Fruit fly (Drosophila melanogaster) whole organism, embryonic: ENCODE data around the gene CG1738.

Source experiments
- Antp ChIP-seq: fragments of 200-800 bp; sonication (Bioruptor generic); optimal IDR thresholded peaks from 3 replicates; lab custom pipeline; 2016; ENCODE audit warnings: missing biosample characterization, missing genetic modification characterization
- CG1024 ChIP-seq: fragments of 200-800 bp; sonication (Bioruptor generic); IDR thresholded peaks from 2 replicates; pipeline ENCODE4 v1.3.6; 2022; ENCODE audit warnings: missing biosample characterization, missing genetic modification characterization
- CG10274 ChIP-seq: fragments of 200-800 bp; sonication (Bioruptor generic); optimal IDR thresholded peaks from 3 replicates; lab custom pipeline; 2017; ENCODE audit warnings: missing biosample characterization, mild to moderate bottlenecking, missing genetic modification characterization
- CG10366 ChIP-seq: fragments of 200-800 bp; sonication (Bioruptor generic); IDR thresholded peaks from 2 replicates; pipeline ENCODE4 v1.3.6; 2022; ENCODE audit warnings: missing biosample characterization, missing genetic modification characterization
- CG12659 ChIP-seq: fragments of 200-800 bp; sonication (Bioruptor generic); optimal IDR thresholded peaks from 3 replicates; lab custom pipeline; 2017; ENCODE audit warnings: mild to moderate bottlenecking, missing biosample characterization, missing genetic modification reagents, missing genetic modification characterization
- CG12769 ChIP-seq: fragments of 200-800 bp; sonication (Bioruptor generic); optimal IDR thresholded peaks from 2 replicates; lab custom pipeline; 2019; ENCODE audit warnings: missing biosample characterization, mild to moderate bottlenecking, missing genetic modification characterization, moderate library complexity
- CG13123 ChIP-seq: fragments of 200-800 bp; sonication (Bioruptor generic); optimal IDR thresholded peaks from 2 replicates; lab custom pipeline; 2016; ENCODE audit warnings: missing biosample characterization, missing genetic modification characterization
- CG13424 ChIP-seq: fragments of 200-800 bp; sonication (Bioruptor generic); optimal IDR thresholded peaks from 2 replicates; lab custom pipeline; 2019; ENCODE audit warnings: missing biosample characterization, mild to moderate bottlenecking, missing genetic modification characterization, moderate library complexity
- CG14050 ChIP-seq: fragments of 200-800 bp; sonication (Bioruptor generic); IDR thresholded peaks from 3 replicates; pipeline ENCODE4 v1.3.6; 2022; ENCODE audit warnings: missing biosample characterization, missing genetic modification characterization
- CG3281 ChIP-seq: fragments of 200-800 bp; sonication (Bioruptor generic); optimal IDR thresholded peaks from 3 replicates; lab custom pipeline; 2017; ENCODE audit warnings: missing biosample characterization, mild to moderate bottlenecking, missing genetic modification characterization
- CG33557 ChIP-seq: fragments of 200-800 bp; sonication (Bioruptor generic); optimal IDR thresholded peaks from 2 replicates; lab custom pipeline; 2019; ENCODE audit warnings: missing biosample characterization, mild to moderate bottlenecking, missing genetic modification characterization, moderate library complexity
- CG3838 ChIP-seq: fragments of 200-800 bp; sonication (Bioruptor generic); optimal IDR thresholded peaks from 3 replicates; lab custom pipeline; 2016; ENCODE audit warnings: missing biosample characterization, missing genetic modification characterization
- CG4820 ChIP-seq: fragments of 200-800 bp; sonication (Bioruptor generic); optimal IDR thresholded peaks from 3 replicates; lab custom pipeline; 2016; ENCODE audit warnings: missing biosample characterization, missing genetic modification characterization
- CG5180 ChIP-seq: fragments of 200-800 bp; sonication (Bioruptor generic); optimal IDR thresholded peaks from 3 replicates; lab custom pipeline; 2017; ENCODE audit warnings: missing biosample characterization, missing genetic modification characterization, mild to moderate bottlenecking, moderate library complexity, missing genetic modification reagents
- CG5953 ChIP-seq: fragments of 200-800 bp; sonication (Bioruptor generic); IDR thresholded peaks from 2 replicates; pipeline ENCODE4 v1.3.6; 2022; ENCODE audit warnings: missing biosample characterization, missing genetic modification characterization
- CG7786 ChIP-seq: fragments of 200-800 bp; sonication (Bioruptor generic); optimal IDR thresholded peaks from 2 replicates; lab custom pipeline; 2016; ENCODE audit warnings: missing biosample characterization, missing genetic modification characterization
- CG8290 ChIP-seq, 3 experiments: fragments of 200-800 bp; sonication (Bioruptor generic); optimal IDR thresholded peaks; 2 replicates each; lab custom pipeline; 2016 to 2019; ENCODE audit warnings: missing biosample characterization in 3 of 3, missing genetic modification characterization in 3 of 3, mild to moderate bottlenecking in 2 of 3, moderate library complexity in 1 of 3
- Camta ChIP-seq: fragments of 200-800 bp; sonication (Bioruptor generic); optimal IDR thresholded peaks from 2 replicates; lab custom pipeline; 2016; ENCODE audit warnings: missing biosample characterization, missing genetic modification characterization
- Chrac-16 ChIP-seq: fragments of 200-800 bp; sonication (Bioruptor generic); optimal IDR thresholded peaks from 3 replicates; lab custom pipeline; 2016; ENCODE audit warnings: missing biosample characterization, missing genetic modification characterization
- Dp ChIP-seq: fragments of 200-800 bp; sonication (Bioruptor generic); optimal IDR thresholded peaks from 2 replicates; lab custom pipeline; 2018; ENCODE audit warnings: missing biosample characterization, mild to moderate bottlenecking, missing genetic modification characterization, moderate library complexity
- Fer3 ChIP-seq: fragments of 200-800 bp; sonication (Bioruptor generic); optimal IDR thresholded peaks from 2 replicates; lab custom pipeline; 2018; ENCODE audit warnings: missing biosample characterization, mild to moderate bottlenecking, missing genetic modification characterization, moderate library complexity
- MBD-R2 ChIP-seq: fragments of 200-800 bp; sonication (Bioruptor generic); IDR thresholded peaks from 2 replicates; pipeline ENCODE4 v1.3.6; 2022; ENCODE audit warnings: missing biosample characterization, missing genetic modification characterization
- Med ChIP-seq: fragments of 200-800 bp; sonication (Bioruptor generic); peaks from one replicate; lab custom pipeline; 2016; ENCODE audit warnings: missing biosample characterization, missing genetic modification characterization, mild to moderate bottlenecking, inconsistent platforms, moderate library complexity
- Six4 ChIP-seq: fragments of 200-800 bp; sonication (Bioruptor generic); optimal IDR thresholded peaks from 2 replicates; lab custom pipeline; 2016; ENCODE audit warnings: missing biosample characterization, missing genetic modification characterization
- az2 ChIP-seq: fragments of 200-800 bp; sonication (Bioruptor generic); optimal IDR thresholded peaks from 3 replicates; lab custom pipeline; 2016; ENCODE audit warnings: missing biosample characterization, missing genetic modification characterization
- bab2 ChIP-seq: fragments of 200-800 bp; sonication (Bioruptor generic); optimal IDR thresholded peaks from 2 replicates; lab custom pipeline; 2016; ENCODE audit warnings: missing biosample characterization, missing genetic modification characterization
- bbx ChIP-seq: fragments of 200-800 bp; sonication (Bioruptor generic); IDR thresholded peaks from 2 replicates; pipeline ENCODE4 v1.3.6; 2022; ENCODE audit warnings: missing biosample characterization, missing genetic modification characterization; ENCODE audit not compliant: partially characterized antibody
- bowl ChIP-seq: fragments of 200-800 bp; sonication (Bioruptor generic); IDR thresholded peaks from 2 replicates; pipeline ENCODE4 v1.3.6; 2022; ENCODE audit warnings: missing biosample characterization, missing genetic modification characterization
- br ChIP-seq: fragments of >200 bp; optimal IDR thresholded peaks from 2 replicates; lab custom pipeline; 2017
- cato ChIP-seq: fragments of 200-800 bp; sonication (Bioruptor generic); optimal IDR thresholded peaks from 2 replicates; lab custom pipeline; 2016; ENCODE audit warnings: missing biosample characterization, missing genetic modification characterization, borderline replicate concordance
- caup ChIP-seq: fragments of 200-800 bp; sonication (Bioruptor generic); optimal IDR thresholded peaks from 3 replicates; lab custom pipeline; 2017; ENCODE audit warnings: missing biosample characterization, mild to moderate bottlenecking, missing genetic modification characterization, moderate library complexity; ENCODE audit not compliant: severe bottlenecking
- chif ChIP-seq, 2 experiments: fragments of 200-800 bp; sonication (Bioruptor generic); optimal IDR thresholded peaks; 3 replicates each; lab custom pipeline; 2016; ENCODE audit warnings: missing biosample characterization in 2 of 2, missing genetic modification characterization in 2 of 2
- danr ChIP-seq: fragments of 200-800 bp; sonication (Bioruptor generic); IDR thresholded peaks from 2 replicates; pipeline ENCODE4 v1.3.6; 2022; ENCODE audit warnings: missing biosample characterization, missing genetic modification characterization
- exex ChIP-seq: fragments of 200-800 bp; sonication (Bioruptor generic); optimal IDR thresholded peaks from 4 replicates; lab custom pipeline; 2018; ENCODE audit warnings: missing biosample characterization, mild to moderate bottlenecking, missing genetic modification characterization, moderate library complexity
- eyg ChIP-seq: fragments of 200-800 bp; sonication (Bioruptor generic); optimal IDR thresholded peaks from 3 replicates; lab custom pipeline; 2016; ENCODE audit warnings: missing biosample characterization, missing genetic modification characterization
- fd96Cb ChIP-seq: fragments of 200-800 bp; sonication (Bioruptor generic); optimal IDR thresholded peaks from 2 replicates; lab custom pipeline; 2018; ENCODE audit warnings: missing biosample characterization, mild to moderate bottlenecking, missing genetic modification characterization, moderate library complexity
- gfzf ChIP-seq: fragments of 200-800 bp; sonication (Bioruptor generic); optimal IDR thresholded peaks from 2 replicates; lab custom pipeline; 2016; ENCODE audit warnings: missing biosample characterization, mild to moderate bottlenecking, missing genetic modification characterization, moderate library complexity
- gsb ChIP-seq: fragments of 200-800 bp; sonication (Bioruptor generic); IDR thresholded peaks from 2 replicates; pipeline ENCODE4 v1.3.6; 2022; ENCODE audit warnings: missing biosample characterization, missing genetic modification characterization
- lola ChIP-seq, 3 experiments: fragments of >200 bp in 2 of 3; fragments of 200-800 bp in 1 of 3; sonication (Bioruptor generic) in 1 of 3; optimal IDR thresholded peaks; 2 replicates each; lab custom pipeline; 2017 to 2019; ENCODE audit warnings: missing biosample characterization in 3 of 3, missing genetic modification characterization in 3 of 3, mild to moderate bottlenecking in 1 of 3, moderate library complexity in 1 of 3
- mam ChIP-seq: fragments of 200-800 bp; sonication (Bioruptor generic); optimal IDR thresholded peaks from 3 replicates; lab custom pipeline; 2016; ENCODE audit warnings: missing biosample characterization, missing genetic modification characterization
- nerfin-1 ChIP-seq: fragments of 200-800 bp; sonication (Bioruptor generic); optimal IDR thresholded peaks from 3 replicates; lab custom pipeline; 2019; ENCODE audit warnings: missing biosample characterization, mild to moderate bottlenecking, missing genetic modification characterization, moderate library complexity
- pita ChIP-seq: fragments of 200-800 bp; sonication (Bioruptor generic); optimal IDR thresholded peaks from 2 replicates; lab custom pipeline; 2017; ENCODE audit warnings: missing biosample characterization, mild to moderate bottlenecking, missing genetic modification characterization
- pnt ChIP-seq: fragments of 200-800 bp; sonication (Bioruptor generic); optimal IDR thresholded peaks from 3 replicates; lab custom pipeline; 2016; ENCODE audit warnings: missing biosample characterization, missing genetic modification characterization
- prd ChIP-seq, 3 experiments: fragments of >200 bp in 2 of 3; fragments of 200-800 bp in 1 of 3; sonication (Bioruptor generic) in 1 of 3; optimal IDR thresholded peaks in 2 of 3; IDR thresholded peaks in 1 of 3; 2 replicates in 2 of 3; 3 replicates in 1 of 3; pipeline versions ENCODE4 v1.3.6 to Lab custom; 2017 to 2022; ENCODE audit warnings: missing biosample characterization in 1 of 3, missing genetic modification characterization in 1 of 3
- pros ChIP-seq: fragments of 200-800 bp; sonication (Bioruptor generic); optimal IDR thresholded peaks from 3 replicates; lab custom pipeline; 2019; ENCODE audit warnings: missing biosample characterization, mild to moderate bottlenecking, missing genetic modification characterization, moderate library complexity
- sens-2 ChIP-seq: fragments of 200-800 bp; sonication (Bioruptor generic); IDR thresholded peaks from 2 replicates; pipeline ENCODE4 v1.3.6; 2022; ENCODE audit warnings: missing biosample characterization, missing genetic modification characterization
- seq ChIP-seq: fragments of 200-800 bp; sonication (Bioruptor generic); IDR thresholded peaks from 2 replicates; pipeline ENCODE4 v1.3.6; 2022; ENCODE audit warnings: missing biosample characterization, missing genetic modification characterization
- sima ChIP-seq: fragments of 200-800 bp; sonication (Bioruptor generic); optimal IDR thresholded peaks from 2 replicates; lab custom pipeline; 2016; ENCODE audit warnings: missing biosample characterization, missing genetic modification characterization
- wek ChIP-seq: fragments of 200-800 bp; sonication (Bioruptor generic); optimal IDR thresholded peaks from 3 replicates; lab custom pipeline; 2018; ENCODE audit warnings: missing biosample characterization, mild to moderate bottlenecking, missing genetic modification characterization, moderate library complexity

CG1738 gene

dm6 chrX:11340719-11341322 is 8.0 kb upstream of the CG1738 start (continued):
- TF ChIP-seq caup = no peak
- TF ChIP-seq CG13123 (GFP tag; lab: Kevin White, UChicago) = no peak
- no peak for TF ChIP-seq CG5180 (GFP tag; lab: Kevin White, UChicago)
- no peak for TF ChIP-seq gsb (GFP tag; lab: Robert Waterston, UW)
- peak; percentile 61 for TF ChIP-seq CG12769 (tag; lab: Kevin White, UChicago)
- no peak for TF ChIP-seq bowl (GFP tag; lab: Robert Waterston, UW)
- TF ChIP-seq CG7786 (GFP tag; lab: Kevin White, UChicago) = peak; percentile 12
- 0 out of 2 replicates have a peak, but pooled peaks have one; percentile 12 for TF ChIP-seq CG1024
- TF ChIP-seq seq (GFP tag; lab: Robert Waterston, UW) = 0 out of 2 replicates have a peak, but pooled peaks have one; percentile 16
- no peak for TF ChIP-seq MBD-R2 (GFP tag; lab: Robert Waterston, UW)
- TF ChIP-seq fd96Cb (tag; lab: Kevin White, UChicago) = peak; percentile 17
- TF ChIP-seq CG4820 (GFP tag; lab: Kevin White, UChicago) = no peak
- no peak for TF ChIP-seq CG8290 (GFP tag; optimal IDR thresholded peaks at IDR 0.05; lab: Kevin White, UChicago)
- TF ChIP-seq CG8290 (tag; optimal IDR thresholded peaks at IDR 0.05; lab: Kevin White, UChicago) = peak in 1 of 2 experiments; percentile 2
- TF ChIP-seq Med (GFP tag; lab: Kevin White, UChicago) = peak; percentile 74
- TF ChIP-seq exex (tag; lab: Kevin White, UChicago) = peak; percentile 18
- peak; percentile 7 for TF ChIP-seq pros (GFP tag; lab: Kevin White, UChicago)
- no peak for TF ChIP-seq Dp (GFP tag; lab: Kevin White, UChicago)
- TF ChIP-seq bbx (GFP tag; lab: Robert Waterston, UW) = no peak
- TF ChIP-seq bab2 (GFP tag; lab: Kevin White, UChicago) = peak; percentile 6
- TF ChIP-seq br (lab: Kevin White, UChicago) = no peak
- peak; percentile 10 for TF ChIP-seq az2
- no peak for TF ChIP-seq cato (GFP tag; lab: Kevin White, UChicago)
- TF ChIP-seq sima = no peak
- TF ChIP-seq lola (GFP tag; optimal IDR thresholded peaks at IDR 0.05; lab: Kevin White, UChicago) = peak in 1 of 3 experiments; percentile 15
- no peak for TF ChIP-seq Camta (GFP tag; lab: Kevin White, UChicago)
- no peak for TF ChIP-seq CG3838 (GFP tag; lab: Kevin White, UChicago)
- TF ChIP-seq CG12659 (GFP tag; lab: Kevin White, UChicago) = peak; percentile 7
- peak; percentile 33 for TF ChIP-seq Antp (GFP tag; lab: Kevin White, UChicago)
- TF ChIP-seq danr = no peak
- no peak for TF ChIP-seq CG33557 (GFP tag; lab: Kevin White, UChicago)
- no peak for TF ChIP-seq CG10274
- no peak for TF ChIP-seq prd (optimal IDR thresholded peaks at IDR 0.05; lab: Kevin White, UChicago)
- TF ChIP-seq prd (GFP tag; IDR thresholded peaks at IDR 0.05; lab: Robert Waterston, UW) = peak; percentile 50; the same call in 2 of the 3 replicates
- peak in 1 of 2 experiments; percentile 11 for TF ChIP-seq chif (GFP tag; optimal IDR thresholded peaks at IDR 0.05; lab: Kevin White, UChicago)
- peak; percentile 3 for TF ChIP-seq Fer3 (tag; lab: Kevin White, UChicago)
- TF ChIP-seq nerfin-1 = no peak
- no peak for TF ChIP-seq eyg (GFP tag; lab: Kevin White, UChicago)
- TF ChIP-seq gfzf (GFP tag; lab: Kevin White, UChicago) = no peak
- TF ChIP-seq sens-2 (GFP tag; lab: Robert Waterston, UW) = 0 out of 2 replicates have a peak, but pooled peaks have one; percentile 10
- TF ChIP-seq wek (GFP tag; lab: Kevin White, UChicago) = no peak
- TF ChIP-seq mam (GFP tag; lab: Kevin White, UChicago) = peak; percentile 13
- TF ChIP-seq pita (GFP tag; lab: Kevin White, UChicago) = no peak
- TF ChIP-seq Six4 (GFP tag; lab: Kevin White, UChicago) = peak; percentile 34
- TF ChIP-seq CG14050 (GFP tag; lab: Robert Waterston, UW) = no peak; the same call in 2 of the 3 replicates
- peak; percentile 12 for TF ChIP-seq pnt
- TF ChIP-seq CG3281 (GFP tag; lab: Kevin White, UChicago) = peak; percentile 1
- no peak for TF ChIP-seq CG5953
- TF ChIP-seq CG13424 (tag; lab: Kevin White, UChicago) = peak; percentile 14
- TF ChIP-seq Chrac-16 = peak; percentile 9
- no peak for TF ChIP-seq CG10366
